Worm (Caenorhabditis elegans) whole organism, mixed stage, embryonic: Measurements from ENCODE around the gene spig-3.

Experiments used
- M03D4.4 ChIP-seq: sonication (generic microtip); optimal IDR thresholded peaks from 2 replicates; lab custom pipeline; 2017; ENCODE audit warnings: mild to moderate bottlenecking, missing genetic modification characterization, missing compliant biosample characterization
- bed-3 ChIP-seq: fragments of 200-800 bp; sonication (Bioruptor generic); optimal IDR thresholded peaks from 3 replicates; lab custom pipeline; 2018; ENCODE audit warnings: mild to moderate bottlenecking, missing genetic modification characterization, moderate library complexity, missing compliant biosample characterization
- blmp-1 ChIP-seq: fragments of 150-350 bp; optimal IDR thresholded peaks from 2 replicates; lab custom pipeline; 2014; ENCODE audit warnings: missing biosample characterization, missing genetic modification characterization
- ceh-39 ChIP-seq: fragments of 150-350 bp; optimal IDR thresholded peaks from 2 replicates; lab custom pipeline; 2014; ENCODE audit warnings: missing biosample characterization, missing genetic modification characterization
- ceh-43 ChIP-seq: fragments of 200-800 bp; sonication (Bioruptor generic); optimal IDR thresholded peaks from 2 replicates; lab custom pipeline; 2018; ENCODE audit warnings: mild to moderate bottlenecking, missing genetic modification characterization, moderate library complexity, missing compliant biosample characterization
- ceh-83 ChIP-seq: fragments of 200-800 bp; sonication (Bioruptor generic); optimal IDR thresholded peaks from 2 replicates; lab custom pipeline; 2018; ENCODE audit warnings: mild to moderate bottlenecking, missing genetic modification characterization, missing compliant biosample characterization
- ces-1 ChIP-seq: fragments of 150-350 bp; optimal IDR thresholded peaks from 2 replicates; lab custom pipeline; 2014; ENCODE audit warnings: missing biosample characterization, missing genetic modification reagents, missing genetic modification characterization
- drap-1 ChIP-seq: fragments of 200-800 bp; sonication (Bioruptor generic); optimal IDR thresholded peaks from 3 replicates; lab custom pipeline; 2018; ENCODE audit warnings: mild to moderate bottlenecking, missing genetic modification characterization, missing compliant biosample characterization
- elt-1 ChIP-seq: sonication (generic microtip); optimal IDR thresholded peaks from 2 replicates; lab custom pipeline; 2017; ENCODE audit warnings: missing genetic modification characterization, mild to moderate bottlenecking, missing compliant biosample characterization, antibody characterized with exemption, moderate library complexity, borderline replicate concordance; ENCODE audit not compliant: insufficient read depth
- elt-3 ChIP-seq: fragments of 150-350 bp; optimal IDR thresholded peaks from 2 replicates; lab custom pipeline; 2014; ENCODE audit warnings: missing biosample characterization, missing genetic modification characterization
- flh-1 ChIP-seq: fragments of 200-800 bp; sonication (Bioruptor generic); optimal IDR thresholded peaks from 2 replicates; lab custom pipeline; 2018; ENCODE audit warnings: mild to moderate bottlenecking, missing genetic modification characterization, moderate library complexity, missing compliant biosample characterization
- ham-2 ChIP-seq: fragments of 200-800 bp; sonication (Bioruptor generic); optimal IDR thresholded peaks from 2 replicates; lab custom pipeline; 2018; ENCODE audit warnings: mild to moderate bottlenecking, missing genetic modification characterization, missing compliant biosample characterization
- lin-13 ChIP-seq: fragments of 150-350 bp; optimal IDR thresholded peaks from 2 replicates; lab custom pipeline; 2014; ENCODE audit warnings: missing biosample characterization, missing genetic modification characterization
- lin-32 ChIP-seq: fragments of 200-800 bp; sonication (Bioruptor generic); optimal IDR thresholded peaks from 2 replicates; lab custom pipeline; 2018; ENCODE audit warnings: mild to moderate bottlenecking, missing genetic modification characterization, missing compliant biosample characterization
- mab-5 ChIP-seq: fragments of 150-350 bp; optimal IDR thresholded peaks from 2 replicates; lab custom pipeline; 2014; ENCODE audit warnings: missing biosample characterization, missing genetic modification characterization
- mep-1 ChIP-seq: fragments of 150-350 bp; optimal IDR thresholded peaks from 2 replicates; lab custom pipeline; 2017; ENCODE audit warnings: missing biosample characterization, missing genetic modification reagents, missing genetic modification characterization, inconsistent platforms
- mls-2 ChIP-seq: sonication (generic microtip); optimal IDR thresholded peaks from 2 replicates; lab custom pipeline; 2016; ENCODE audit warnings: mild to moderate bottlenecking, missing genetic modification characterization, moderate library complexity, missing compliant biosample characterization
- nhr-12 ChIP-seq: fragments of 150-350 bp; optimal IDR thresholded peaks from 2 replicates; lab custom pipeline; 2014; ENCODE audit warnings: missing biosample characterization, missing genetic modification characterization
- nhr-2 ChIP-seq: fragments of 150-350 bp; optimal IDR thresholded peaks from 2 replicates; lab custom pipeline; 2014; ENCODE audit warnings: missing biosample characterization, missing genetic modification characterization
- nhr-237 ChIP-seq: fragments of 150-350 bp; optimal IDR thresholded peaks from 2 replicates; lab custom pipeline; 2014; ENCODE audit warnings: missing biosample characterization, missing genetic modification characterization
- nhr-28 ChIP-seq: fragments of 150-350 bp; optimal IDR thresholded peaks from 2 replicates; lab custom pipeline; 2014; ENCODE audit warnings: missing biosample characterization, missing genetic modification characterization
- nhr-76 ChIP-seq: sonication (generic microtip); optimal IDR thresholded peaks from 2 replicates; lab custom pipeline; 2017; ENCODE audit warnings: missing biosample characterization, missing genetic modification characterization
- sem-2 ChIP-seq: fragments of 200-800 bp; sonication (Bioruptor generic); optimal IDR thresholded peaks from 2 replicates; lab custom pipeline; 2018; ENCODE audit warnings: mild to moderate bottlenecking, missing genetic modification characterization, missing compliant biosample characterization
- snpc-4 ChIP-seq: fragments of 150-350 bp; optimal IDR thresholded peaks from 2 replicates; lab custom pipeline; 2014; ENCODE audit warnings: missing biosample characterization, missing genetic modification characterization
- sptf-1 ChIP-seq: sonication (generic microtip); optimal IDR thresholded peaks from 2 replicates; lab custom pipeline; 2017; ENCODE audit warnings: mild to moderate bottlenecking, missing genetic modification characterization, moderate library complexity, missing compliant biosample characterization
- unc-120 ChIP-seq: sonication (generic microtip); optimal IDR thresholded peaks from 2 replicates; lab custom pipeline; 2017; ENCODE audit warnings: missing genetic modification characterization, missing compliant biosample characterization; ENCODE audit not compliant: poor library complexity, severe bottlenecking

Gene spig-3

ce11 chrV:14324502-14325467 is 25.3 kb upstream of the spig-3 start, which contains the start of the genes F47B8.4 and F47B8.18:
Gene F47B8.4, minus strand, starts transcription at chrV:14324673.
Gene F47B8.18, minus strand, starts transcription at chrV:14325464.
- TF ChIP-seq ham-2 (GFP tag; lab: Kevin White, UChicago) = no peak
- no peak for TF ChIP-seq mls-2 (tag; lab: Kevin White, UChicago)
- no peak for TF ChIP-seq lin-32 (GFP tag; lab: Kevin White, UChicago)
- TF ChIP-seq mep-1 (tag; lab: Kevin White, UChicago) = no peak
- TF ChIP-seq elt-3 = no peak
- no peak for TF ChIP-seq snpc-4 (tag; lab: Kevin White, UChicago)
- no peak for TF ChIP-seq ceh-43
- no peak for TF ChIP-seq unc-120 (tag; lab: Kevin White, UChicago)
- no peak for TF ChIP-seq M03D4.4
- TF ChIP-seq drap-1 (GFP tag; lab: Kevin White, UChicago) = no peak

DNA sequence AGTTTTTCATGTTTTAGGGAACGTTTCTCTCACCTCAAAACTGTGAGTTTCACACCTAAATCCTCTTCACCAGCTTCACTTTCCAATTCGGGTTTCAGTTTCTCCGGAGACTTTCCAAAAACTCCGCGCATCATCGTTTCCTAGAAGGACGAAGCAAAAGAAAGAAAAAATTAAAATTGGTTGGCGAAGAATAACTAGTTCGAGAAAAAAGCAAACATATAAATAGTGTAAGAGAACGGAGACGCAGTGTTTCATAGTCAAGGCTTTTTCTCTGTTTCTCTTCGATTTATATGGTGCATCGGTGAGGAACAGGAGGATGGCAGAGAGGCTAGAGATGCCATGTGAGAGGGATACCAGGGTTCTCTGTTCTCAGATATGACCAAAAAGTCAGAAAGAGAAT is 23.3 kb upstream of the spig-3 start, which contains the start of gene F47B8.3:
Gene F47B8.3 (minus strand): TSS at position 261 of the 400 bp plus-strand sequence.
- TF ChIP-seq elt-1 (tag; lab: Kevin White, UChicago) (no peak), nhr-12 (tag; lab: Kevin White, UChicago) (no peak), ces-1 (peak; percentile 17), snpc-4 (tag; lab: Kevin White, UChicago) (no peak)

- TF ChIP-seq unc-120 (tag; lab: Kevin White, UChicago) = no peak
- no peak for TF ChIP-seq nhr-28 (tag; lab: Kevin White, UChicago)
- TF ChIP-seq nhr-76 (tag; lab: Kevin White, UChicago) = no peak
- TF ChIP-seq nhr-237 (tag; lab: Kevin White, UChicago) = no peak
- TF ChIP-seq elt-3 = no peak
- no peak for TF ChIP-seq ceh-39 (tag; lab: Kevin White, UChicago)
- TF ChIP-seq lin-13 (tag; lab: Kevin White, UChicago) = no peak
- TF ChIP-seq ceh-83 = no peak
- TF ChIP-seq M03D4.4 = no peak
- TF ChIP-seq drap-1 (GFP tag; lab: Kevin White, UChicago) = peak; percentile 31
- TF ChIP-seq sptf-1 (tag; lab: Kevin White, UChicago) = peak; percentile 22
- TF ChIP-seq sem-2 (GFP tag; lab: Kevin White, UChicago) = no peak
Observed at ce11 chrV:14320730-14321319, 21.4 kb upstream of the spig-3 start.

DNA sequence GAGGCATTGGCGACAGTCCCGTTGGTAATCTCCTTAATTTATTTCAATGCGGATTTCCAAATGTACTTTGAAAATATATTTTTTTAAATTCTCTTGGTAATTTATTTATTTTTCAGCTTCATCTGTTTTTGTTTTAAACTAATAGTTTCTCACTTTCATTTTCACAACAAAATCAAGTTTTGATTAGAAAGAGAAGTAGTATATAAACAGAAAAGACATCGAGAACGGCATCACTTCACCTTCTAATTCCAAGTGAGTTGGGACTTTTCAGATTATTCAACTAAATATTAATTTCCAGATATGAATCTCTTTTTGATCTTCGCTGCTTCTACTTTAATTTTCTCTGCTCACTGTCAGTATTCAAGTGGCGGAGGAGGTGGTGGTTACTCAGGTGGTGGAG is 20.8 kb upstream of the spig-3 start, which contains the start of gene F47B8.14:
Gene F47B8.14 (plus strand): TSS at position 301 of the 400 bp plus-strand sequence.
- TF ChIP-seq blmp-1 (tag; lab: Kevin White, UChicago) (no peak), ceh-43 (no peak), nhr-2 (tag; lab: Kevin White, UChicago) (no peak), nhr-12 (tag; lab: Kevin White, UChicago) (no peak), bed-3 (GFP tag; lab: Kevin White, UChicago) (no peak), ceh-39 (tag; lab: Kevin White, UChicago) (no peak), mep-1 (tag; lab: Kevin White, UChicago) (no peak), sem-2 (GFP tag; lab: Kevin White, UChicago) (no peak), flh-1 (GFP tag; lab: Kevin White, UChicago) (no peak), lin-32 (GFP tag; lab: Kevin White, UChicago) (no peak), drap-1 (GFP tag; lab: Kevin White, UChicago) (no peak), sptf-1 (tag; lab: Kevin White, UChicago) (no peak), unc-120 (tag; lab: Kevin White, UChicago) (no peak), ham-2 (GFP tag; lab: Kevin White, UChicago) (no peak), mab-5 (tag; lab: Kevin White, UChicago) (no peak), nhr-237 (tag; lab: Kevin White, UChicago) (no peak), elt-1 (tag; lab: Kevin White, UChicago) (no peak)
- TF ChIP-seq, all 35 proteins: peak for 0
